Fruit fly (Drosophila melanogaster): ENCODE measurements around the gene CG3386.

CG3386 gene

DNA sequence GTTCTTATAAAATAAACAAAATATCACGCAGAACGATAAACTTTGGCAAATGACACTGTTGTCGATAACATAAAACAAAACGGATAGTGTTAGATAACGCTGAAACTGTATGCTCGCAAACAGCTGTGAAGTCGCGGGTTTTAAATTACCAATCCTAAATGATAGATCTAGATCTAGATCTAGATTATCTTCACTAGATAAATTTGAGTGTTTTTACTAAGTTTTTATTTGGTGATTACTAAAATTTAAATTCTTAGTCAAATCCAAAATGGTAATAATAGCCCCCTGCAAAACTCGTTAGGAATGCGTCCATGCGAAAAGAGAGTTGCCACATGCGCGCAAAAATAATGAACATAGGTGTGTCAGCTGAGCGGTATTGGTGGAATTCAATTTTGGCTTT lies 28.3 kb downstream of the CG3386 start, which contains the start of the genes MED30 and Rev1 (continued):
- peak; percentile 95 for TF ChIP-seq Max (GFP tag; optimal IDR thresholded peaks at IDR 0.05)
- TF ChIP-seq trem (tag; optimal IDR thresholded peaks at IDR 0.05) = peak; percentile 93
- peak; percentile 87 for TF ChIP-seq tap (tag; optimal IDR thresholded peaks at IDR 0.05)
- peak; percentile 97 for TF ChIP-seq Dip3 (GFP tag; optimal IDR thresholded peaks at IDR 0.05)
- TF ChIP-seq CG11456 (GFP tag; IDR thresholded peaks at IDR 0.05) = peak; percentile 86
- no peak for TF ChIP-seq Lpt (GFP tag; optimal IDR thresholded peaks at IDR 0.05)
- TF ChIP-seq bcd (GFP tag; optimal IDR thresholded peaks at IDR 0.05) = peak; percentile 92
- TF ChIP-seq gce (GFP tag; IDR thresholded peaks at IDR 0.05) = peak; percentile 80
- peak; percentile 88 for TF ChIP-seq Oli (tag; optimal IDR thresholded peaks at IDR 0.05)
- TF ChIP-seq CG30403 (GFP tag; optimal IDR thresholded peaks at IDR 0.05) = peak; percentile 97
- peak; percentile 97 for TF ChIP-seq CG9932 (GFP tag; IDR thresholded peaks at IDR 0.05)
- TF ChIP-seq CHES-1-like (GFP tag; optimal IDR thresholded peaks at IDR 0.05) = peak; percentile 98
- TF ChIP-seq CG31388 (GFP tag; optimal IDR thresholded peaks at IDR 0.05) = peak; percentile 85
- TF ChIP-seq CG6813 (GFP tag; optimal IDR thresholded peaks at IDR 0.05) = peak; percentile 84
- peak; percentile 93 for TF ChIP-seq dm (GFP tag; optimal IDR thresholded peaks at IDR 0.05)
- peak; percentile 93 for TF ChIP-seq CG14710 (tag; optimal IDR thresholded peaks at IDR 0.05)
- peak; percentile 77 for TF ChIP-seq CG9437 (GFP tag; optimal IDR thresholded peaks at IDR 0.05)
- TF ChIP-seq Spps (tag; optimal IDR thresholded peaks at IDR 0.05) = peak; percentile 70
- peak; percentile 81 for TF ChIP-seq salm (tag; optimal IDR thresholded peaks at IDR 0.05)
- TF ChIP-seq CG8924 (tag; optimal IDR thresholded peaks at IDR 0.05) = peak; percentile 93
- peak; percentile 97 for TF ChIP-seq CG7786 (GFP tag; optimal IDR thresholded peaks at IDR 0.05)
- TF ChIP-seq CG14050 (GFP tag; IDR thresholded peaks at IDR 0.05) = peak; percentile 81
- peak; percentile 93 for TF ChIP-seq Dek (tag; optimal IDR thresholded peaks at IDR 0.05)
- TF ChIP-seq ewg (GFP tag; optimal IDR thresholded peaks at IDR 0.05) = peak; percentile 82
- peak; percentile 90 for TF ChIP-seq CG3995 (GFP tag; optimal IDR thresholded peaks at IDR 0.05)
- TF ChIP-seq fd96Cb (tag; optimal IDR thresholded peaks at IDR 0.05) = peak; percentile 85
- peak; percentile 97 for TF ChIP-seq lab (GFP tag; optimal IDR thresholded peaks at IDR 0.05)
- TF ChIP-seq CG6272 (GFP tag; IDR thresholded peaks at IDR 0.05) = peak; percentile 86
- TF ChIP-seq oc (tag; optimal IDR thresholded peaks at IDR 0.05) = peak; percentile 85
- peak; percentile 93 for TF ChIP-seq CG17361 (GFP tag; IDR thresholded peaks at IDR 0.05)
- TF ChIP-seq Usf (GFP tag; optimal IDR thresholded peaks at IDR 0.05) = peak; percentile 73
- peak; percentile 75 for TF ChIP-seq CG7928 (GFP tag; optimal IDR thresholded peaks at IDR 0.05)
- peak; percentile 98 for TF ChIP-seq pho (GFP tag; optimal IDR thresholded peaks at IDR 0.05)
- peak; percentile 65 to 90 for TF ChIP-seq bsh (GFP tag; optimal IDR thresholded peaks at IDR 0.05)
- TF ChIP-seq insv (GFP tag; optimal IDR thresholded peaks at IDR 0.05) = peak in 1 of 2 experiments; percentile 62
- TF ChIP-seq CG6654 (GFP tag; optimal IDR thresholded peaks at IDR 0.05) = peak; percentile 52
- peak; percentile 87 for TF ChIP-seq CG7372 (GFP tag; IDR thresholded peaks at IDR 0.05)
- TF ChIP-seq ac (GFP tag; optimal IDR thresholded peaks at IDR 0.05) = peak; percentile 2
- TF ChIP-seq CG11723 (GFP tag; optimal IDR thresholded peaks at IDR 0.05) = peak; percentile 88
- TF ChIP-seq Doc3 (GFP tag; IDR thresholded peaks at IDR 0.05; ENCODE audit: partially characterized antibody) = no peak
- TF ChIP-seq Ets97D (GFP tag; optimal IDR thresholded peaks at IDR 0.05) = peak; percentile 93
- peak; percentile 95 for TF ChIP-seq Bteb2 (GFP tag; optimal IDR thresholded peaks at IDR 0.05)
- peak; percentile 95 for TF ChIP-seq slp2 (GFP tag; optimal IDR thresholded peaks at IDR 0.05)
- peak; percentile 89 for TF ChIP-seq BtbVII (GFP tag; optimal IDR thresholded peaks at IDR 0.05)
- TF ChIP-seq Six4 (GFP tag; optimal IDR thresholded peaks at IDR 0.05) = peak; percentile 90
- TF ChIP-seq row (GFP tag; IDR thresholded peaks at IDR 0.05) = peak; percentile 91
- TF ChIP-seq CG10462 (GFP tag; optimal IDR thresholded peaks at IDR 0.05) = peak; percentile 91
- peak; percentile 78 for TF ChIP-seq Hand (GFP tag; optimal IDR thresholded peaks at IDR 0.05)
- peak; percentile 87 for TF ChIP-seq Aef1 (GFP tag; IDR thresholded peaks at IDR 0.05)
- peak; percentile 86 for TF ChIP-seq ara (GFP tag; IDR thresholded peaks at IDR 0.05)
